Worm (Caenorhabditis elegans): ENCODE results near the gene idpp-16.

- TF ChIP-seq tbx-37 (GFP tag; conservative IDR thresholded peaks at IDR 0.05) = no peak
- TF ChIP-seq ama-1 (optimal IDR thresholded peaks at IDR 0.05) = no peak
- no peak for TF ChIP-seq hnd-1 (tag; optimal IDR thresholded peaks at IDR 0.05)
- no peak for TF ChIP-seq ceh-36 (tag; optimal IDR thresholded peaks at IDR 0.05)
- no peak for TF ChIP-seq F13C5.2 (tag; optimal IDR thresholded peaks at IDR 0.05)
- no peak for TF ChIP-seq B0310.2 (tag; optimal IDR thresholded peaks at IDR 0.05)
- no peak for TF ChIP-seq scrt-1 (GFP tag; IDR thresholded peaks at IDR 0.05)
- no peak for TF ChIP-seq tbx-11 (GFP tag; IDR thresholded peaks at IDR 0.05)
Measured at ce11 chrV:11637191-11637590, 30.9 kb upstream of the idpp-16 start, which contains the start of gene sipa-1.
